Fruit fly (Drosophila melanogaster) whole organism, adult: ENCODE results near the gene Desat2.

ENCODE experiments used
- CG11617 ChIP-seq: fragments of 200-800 bp; sonication (Bioruptor generic); optimal IDR thresholded peaks from 2 replicates; lab custom pipeline; 2017; ENCODE audit warnings: mild to moderate bottlenecking, missing biosample characterization, missing genetic modification reagents, missing genetic modification characterization
- CG12768 ChIP-seq: fragments of 200-800 bp; sonication (Bioruptor generic); optimal IDR thresholded peaks from 2 replicates; lab custom pipeline; 2017; ENCODE audit warnings: missing biosample characterization, missing genetic modification characterization, mild to moderate bottlenecking, moderate library complexity, missing genetic modification reagents
- CG14711 ChIP-seq: fragments of 200-800 bp; sonication (Bioruptor generic); optimal IDR thresholded peaks from 2 replicates; lab custom pipeline; 2018; ENCODE audit warnings: missing biosample characterization, mild to moderate bottlenecking, missing genetic modification characterization, moderate library complexity
- CG1620 ChIP-seq: fragments of 200-800 bp; sonication (Bioruptor generic); optimal IDR thresholded peaks from 2 replicates; lab custom pipeline; 2016; ENCODE audit warnings: missing biosample characterization, missing genetic modification characterization
- CG5204 ChIP-seq: fragments of 200-800 bp; sonication (Bioruptor generic); optimal IDR thresholded peaks from 2 replicates; lab custom pipeline; 2016; ENCODE audit warnings: missing biosample characterization, missing genetic modification characterization
- ovo ChIP-seq: fragments of 200-800 bp; sonication (Bioruptor generic); optimal IDR thresholded peaks from 2 replicates; lab custom pipeline; 2016; ENCODE audit warnings: missing biosample characterization, missing genetic modification characterization

- peak; percentile 7 for TF ChIP-seq CG14711 (tag; lab: Kevin White, UChicago)
- TF ChIP-seq CG5204 (GFP tag; lab: Kevin White, UChicago): no peak
- no peak for TF ChIP-seq CG1620 (GFP tag; lab: Kevin White, UChicago)
- TF ChIP-seq ovo (GFP tag; lab: Kevin White, UChicago): no peak
- no peak for TF ChIP-seq CG12768 (GFP tag; lab: Kevin White, UChicago)
- TF ChIP-seq CG11617 (GFP tag; lab: Kevin White, UChicago): no peak
Measured at dm6 chr3R:12398054-12398453, 38.0 kb upstream of the Desat2 start.
